Fruit fly (Drosophila melanogaster) whole organism, wandering third instar larva: Measurements from ENCODE around the gene CG13894.

ENCODE experiments used
- lola ChIP-seq: fragments of >200 bp; optimal IDR thresholded peaks from 2 replicates; lab custom pipeline; 2017; ENCODE audit warnings: missing biosample characterization, missing genetic modification characterization
- psq ChIP-seq: fragments of 200-800 bp; sonication (Bioruptor generic); optimal IDR thresholded peaks from 3 replicates; lab custom pipeline; 2017; ENCODE audit warnings: missing biosample characterization, mild to moderate bottlenecking, missing genetic modification characterization, moderate library complexity

dm6 chr3L:666544-666943, 32.4 kb downstream of the CG13894 start:
- TF ChIP-seq lola (GFP tag; lab: Kevin White, UChicago): no peak
- TF ChIP-seq psq (GFP tag; lab: Kevin White, UChicago): no peak
